Worm (Caenorhabditis elegans) whole organism, L2 larva: ENCODE measurements around the gene odd-1.

Experiments
- C34F6.9 ChIP-seq: fragments of 150-350 bp; optimal IDR thresholded peaks from 2 replicates; lab custom pipeline; 2014; ENCODE audit warnings: missing biosample characterization, missing genetic modification characterization
- F13H6.1 ChIP-seq: sonication (generic microtip); optimal IDR thresholded peaks from 2 replicates; lab custom pipeline; 2016; ENCODE audit warnings: missing genetic modification characterization, missing compliant biosample characterization
- R02D3.7 ChIP-seq: fragments of 150-350 bp; optimal IDR thresholded peaks from 2 replicates; lab custom pipeline; 2014; ENCODE audit warnings: missing biosample characterization, missing genetic modification characterization
- Y55F3AM.14 ChIP-seq: fragments of 200-800 bp; sonication (Bioruptor generic); optimal IDR thresholded peaks from 2 replicates; lab custom pipeline; 2018; ENCODE audit warnings: mild to moderate bottlenecking, missing genetic modification characterization, missing compliant biosample characterization
- ZK546.5 ChIP-seq: sonication (generic microtip); optimal IDR thresholded peaks from 2 replicates; lab custom pipeline; 2017; ENCODE audit warnings: missing biosample characterization, missing genetic modification characterization
- ama-1 ChIP-seq: fragments of 150-350 bp; optimal IDR thresholded peaks from 2 replicates; lab custom pipeline; 2018; ENCODE audit warnings: inconsistent platforms
- blmp-1 ChIP-seq: sonication (generic microtip); optimal IDR thresholded peaks from 2 replicates; lab custom pipeline; 2017; ENCODE audit warnings: missing genetic modification characterization, mild to moderate bottlenecking, missing compliant biosample characterization, antibody characterized with exemption, moderate library complexity; ENCODE audit not compliant: insufficient read depth
- ceh-82 ChIP-seq: fragments of 150-350 bp; optimal IDR thresholded peaks from 2 replicates; lab custom pipeline; 2014; ENCODE audit warnings: missing biosample characterization, missing genetic modification characterization
- crh-2 ChIP-seq: sonication (generic microtip); optimal IDR thresholded peaks from 2 replicates; lab custom pipeline; 2017; ENCODE audit warnings: missing biosample characterization, missing genetic modification characterization
- egl-27 ChIP-seq: sonication (generic microtip); optimal IDR thresholded peaks from 3 replicates; lab custom pipeline; 2017; ENCODE audit warnings: missing biosample characterization, missing genetic modification reagents, missing genetic modification characterization
- elt-3 ChIP-seq: sonication (generic microtip); optimal IDR thresholded peaks from 2 replicates; lab custom pipeline; 2017; ENCODE audit warnings: missing biosample characterization, missing genetic modification characterization
- fos-1 ChIP-seq: fragments of 150-350 bp; optimal IDR thresholded peaks from 2 replicates; lab custom pipeline; 2014; ENCODE audit warnings: missing biosample characterization, missing genetic modification characterization
- gmeb-1 ChIP-seq: fragments of 150-350 bp; optimal IDR thresholded peaks from 2 replicates; lab custom pipeline; 2014; ENCODE audit warnings: missing biosample characterization, missing genetic modification characterization
- lin-13 ChIP-seq: fragments of 150-350 bp; optimal IDR thresholded peaks from 2 replicates; lab custom pipeline; 2014; ENCODE audit warnings: missing biosample characterization, missing genetic modification reagents, missing genetic modification characterization
- lin-39 ChIP-seq: fragments of 150-350 bp; optimal IDR thresholded peaks from 2 replicates; lab custom pipeline; 2014; ENCODE audit warnings: missing biosample characterization, missing genetic modification reagents, missing genetic modification characterization
- lsy-2 ChIP-seq, 2 experiments: fragments of 150-350 bp in 1 of 2; sonication (generic microtip) in 1 of 2; optimal IDR thresholded peaks; 2 replicates each; lab custom pipeline; 2014 to 2017; ENCODE audit warnings: missing biosample characterization in 2 of 2, missing genetic modification characterization in 2 of 2
- mab-5 ChIP-seq: fragments of 150-350 bp; optimal IDR thresholded peaks from 2 replicates; lab custom pipeline; 2014; ENCODE audit warnings: missing biosample characterization, missing genetic modification characterization
- mbf-1 ChIP-seq: sonication (generic microtip); optimal IDR thresholded peaks from 2 replicates; lab custom pipeline; 2017; ENCODE audit warnings: missing biosample characterization, missing genetic modification characterization
- nhr-10 ChIP-seq: sonication (generic microtip); optimal IDR thresholded peaks from 2 replicates; lab custom pipeline; 2017; ENCODE audit warnings: missing biosample characterization, missing genetic modification characterization
- nhr-11 ChIP-seq: fragments of 150-350 bp; optimal IDR thresholded peaks from 2 replicates; lab custom pipeline; 2014; ENCODE audit warnings: missing biosample characterization, missing genetic modification characterization
- nhr-129 ChIP-seq: fragments of 150-350 bp; optimal IDR thresholded peaks from 2 replicates; lab custom pipeline; 2014; ENCODE audit warnings: missing biosample characterization, missing genetic modification characterization
- nhr-21 ChIP-seq: fragments of 150-350 bp; optimal IDR thresholded peaks from 2 replicates; lab custom pipeline; 2014; ENCODE audit warnings: missing biosample characterization, missing genetic modification characterization
- nhr-23 ChIP-seq: fragments of 150-350 bp; optimal IDR thresholded peaks from 2 replicates; lab custom pipeline; 2014; ENCODE audit warnings: missing biosample characterization, missing genetic modification reagents, missing genetic modification characterization
- nhr-25 ChIP-seq: fragments of 150-350 bp; sonication (generic microtip); optimal IDR thresholded peaks from 3 replicates; lab custom pipeline; 2014; ENCODE audit warnings: missing biosample characterization, missing genetic modification characterization
- nhr-6 ChIP-seq: fragments of 150-350 bp; optimal IDR thresholded peaks from 2 replicates; lab custom pipeline; 2014; ENCODE audit warnings: missing biosample characterization, missing genetic modification characterization
- nhr-77 ChIP-seq: fragments of 150-350 bp; optimal IDR thresholded peaks from 2 replicates; lab custom pipeline; 2014; ENCODE audit warnings: missing biosample characterization, missing genetic modification characterization
- peb-1 ChIP-seq: fragments of 150-350 bp; optimal IDR thresholded peaks from 2 replicates; lab custom pipeline; 2014; ENCODE audit warnings: missing biosample characterization, missing genetic modification characterization
- sem-4 ChIP-seq: fragments of 150-350 bp; optimal IDR thresholded peaks from 2 replicates; lab custom pipeline; 2014; ENCODE audit warnings: missing biosample characterization, missing genetic modification reagents, missing genetic modification characterization
- skn-1 ChIP-seq: sonication (generic microtip); optimal IDR thresholded peaks from 2 replicates; lab custom pipeline; 2017; ENCODE audit warnings: missing biosample characterization, missing genetic modification characterization
- sma-3 ChIP-seq: sonication (generic microtip); optimal IDR thresholded peaks from 2 replicates; lab custom pipeline; 2016; ENCODE audit warnings: missing genetic modification reagents, missing genetic modification characterization, missing compliant biosample characterization
- sma-9 ChIP-seq, 2 experiments: fragments of 150-350 bp in 1 of 2; sonication (generic microtip) in 1 of 2; optimal IDR thresholded peaks; 2 replicates each; lab custom pipeline; 2014 to 2016; ENCODE audit warnings: missing genetic modification characterization in 2 of 2, mild to moderate bottlenecking in 1 of 2, missing biosample characterization in 1 of 2, missing compliant biosample characterization in 1 of 2, missing genetic modification reagents in 1 of 2, moderate library complexity in 1 of 2
- snpc-4 ChIP-seq: fragments of 150-350 bp; optimal IDR thresholded peaks from 2 replicates; lab custom pipeline; 2014; ENCODE audit warnings: missing biosample characterization, missing genetic modification characterization
- unc-55 ChIP-seq: fragments of 150-350 bp; sonication (generic microtip); optimal IDR thresholded peaks from 3 replicates; lab custom pipeline; 2014; ENCODE audit warnings: missing biosample characterization, missing genetic modification reagents, missing genetic modification characterization
- ztf-11 ChIP-seq: sonication (generic microtip); optimal IDR thresholded peaks from 2 replicates; lab custom pipeline; 2017; ENCODE audit warnings: missing biosample characterization, missing genetic modification characterization
- ztf-4 ChIP-seq: fragments of 150-350 bp; optimal IDR thresholded peaks from 2 replicates; lab custom pipeline; 2014; ENCODE audit warnings: missing biosample characterization, missing genetic modification characterization

odd-1 gene

DNA sequence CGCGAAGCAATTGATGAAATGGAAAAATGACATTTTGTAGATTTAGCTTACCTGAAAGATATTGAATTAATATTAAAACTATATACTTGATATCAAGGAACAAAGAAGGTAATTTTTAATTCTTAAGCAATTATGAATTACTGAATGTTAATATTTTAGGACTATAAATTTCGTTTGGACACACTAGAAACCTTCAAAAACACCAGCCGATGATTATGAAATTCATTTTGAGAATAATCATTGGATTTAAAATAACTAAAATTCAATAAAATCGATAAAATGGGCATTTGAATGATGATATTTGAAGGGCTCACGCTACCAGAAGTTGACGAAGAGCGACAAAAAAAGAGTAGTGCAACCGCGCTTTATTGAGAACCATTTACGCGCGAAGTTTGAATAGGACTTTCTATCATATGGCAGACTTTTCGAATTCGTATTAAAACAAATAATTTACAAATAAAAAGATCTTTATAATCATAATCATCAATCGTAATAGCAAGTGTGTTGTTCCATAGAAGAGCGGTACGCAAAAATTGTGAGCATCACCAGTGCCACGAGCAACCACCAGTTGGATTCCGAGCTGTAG is 34.2 kb upstream of the odd-1 start, which contains the start of gene ZK418.5:
Gene ZK418.5, minus strand, starts transcription at position 51 of the 586 bp plus-strand sequence.
- TF ChIP-seq elt-3, result no peak
- TF ChIP-seq lsy-2 (tag; optimal IDR thresholded peaks at IDR 0.05; lab: Kevin White, UChicago), result peak; percentile 30 to 77
- no peak for TF ChIP-seq nhr-25 (tag; lab: Kevin White, UChicago)
- peak; percentile 56 for TF ChIP-seq C34F6.9 (tag; lab: Kevin White, UChicago)
- peak; percentile 49 for TF ChIP-seq crh-2 (tag; lab: Kevin White, UChicago)
- TF ChIP-seq lin-13, result peak; percentile 45
- TF ChIP-seq egl-27 (tag; lab: Kevin White, UChicago), result peak; percentile 3
- peak; percentile 41 for TF ChIP-seq sma-3 (GFP tag; lab: Kevin White, UChicago)
- TF ChIP-seq nhr-23 (tag; lab: Kevin White, UChicago), result no peak
- peak; percentile 97 for TF ChIP-seq gmeb-1
- TF ChIP-seq nhr-129 (tag; lab: Kevin White, UChicago), result peak; percentile 55
- peak; percentile 28 for TF ChIP-seq sma-9 (GFP tag; optimal IDR thresholded peaks at IDR 0.05; lab: Kevin White, UChicago)
- no peak for TF ChIP-seq sma-9 (tag; optimal IDR thresholded peaks at IDR 0.05; lab: Kevin White, UChicago)
- TF ChIP-seq unc-55 (GFP tag; lab: Kevin White, UChicago), result peak; percentile 70
- peak; percentile 25 for TF ChIP-seq mab-5 (tag; lab: Kevin White, UChicago)
- TF ChIP-seq ama-1 (lab: Kevin White, UChicago), result no peak
- TF ChIP-seq skn-1 (tag; lab: Kevin White, UChicago), result peak; percentile 28
- TF ChIP-seq nhr-6 (tag; lab: Kevin White, UChicago), result no peak
- TF ChIP-seq, all 48 proteins: peak for 12

DNA sequence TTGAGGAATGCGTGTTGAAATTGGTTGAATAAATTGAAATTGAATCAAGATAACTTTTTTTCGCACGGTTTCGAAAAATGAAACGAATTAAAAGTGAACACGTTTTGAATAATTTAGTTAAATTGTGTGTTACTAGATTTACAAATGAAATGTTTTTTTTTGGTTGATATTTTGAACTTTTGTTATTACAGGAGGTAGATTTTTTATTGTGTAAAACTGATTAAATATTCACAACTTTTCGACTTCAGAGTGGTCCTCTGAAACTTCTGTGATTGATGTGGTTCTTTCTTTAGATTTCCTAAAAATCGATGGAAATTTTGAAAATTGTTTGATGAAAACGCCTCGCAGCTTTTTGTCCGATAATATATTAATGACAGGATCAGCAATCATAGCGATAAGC is 31.7 kb upstream of the odd-1 start, which contains the start of gene ZK418.13:
Gene ZK418.13, minus strand, starts transcription at position 101 of the 400 bp plus-strand sequence.
- TF ChIP-seq nhr-6 (tag; lab: Kevin White, UChicago) (no peak), peb-1 (no peak), nhr-23 (tag; lab: Kevin White, UChicago) (no peak), fos-1 (tag; lab: Kevin White, UChicago) (no peak), lin-39 (tag; lab: Kevin White, UChicago) (no peak), blmp-1 (no peak), nhr-11 (tag; lab: Kevin White, UChicago) (no peak), R02D3.7 (no peak), F13H6.1 (tag; lab: Kevin White, UChicago) (no peak), nhr-21 (no peak), ztf-4 (no peak), nhr-10 (no peak), elt-3 (no peak), skn-1 (tag; lab: Kevin White, UChicago) (no peak), mbf-1 (tag; lab: Kevin White, UChicago) (no peak), unc-55 (GFP tag; lab: Kevin White, UChicago) (no peak), C34F6.9 (tag; lab: Kevin White, UChicago) (no peak), nhr-77 (tag; lab: Kevin White, UChicago) (no peak)

DNA sequence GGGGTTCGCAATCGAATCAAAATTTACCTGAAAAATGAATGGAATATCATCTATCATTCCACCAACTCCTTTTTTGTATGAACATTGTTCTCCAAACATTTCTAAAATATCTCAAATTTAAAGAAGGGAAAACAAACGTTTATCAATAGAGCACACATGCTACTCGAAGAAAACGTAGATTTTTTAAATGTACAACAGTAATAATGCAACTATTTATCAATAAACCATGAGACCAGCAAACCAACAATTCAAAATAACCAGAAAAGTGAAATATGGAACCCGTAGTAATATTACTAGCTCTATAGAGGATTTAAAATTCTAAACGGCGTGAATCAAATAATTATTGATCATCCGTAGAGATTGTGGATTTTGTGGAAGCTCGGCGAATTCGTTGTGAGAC is 29.4 kb upstream of the odd-1 start, which contains the start of gene ZK418.6:
Gene ZK418.6, minus strand, starts transcription at position 101 of the 400 bp plus-strand sequence.
- no peak for TF ChIP-seq snpc-4 (tag; lab: Kevin White, UChicago)
- TF ChIP-seq sem-4 (tag; lab: Kevin White, UChicago), result no peak
- no peak for TF ChIP-seq Y55F3AM.14
- no peak for TF ChIP-seq lin-13
- TF ChIP-seq ceh-82 (tag; lab: Kevin White, UChicago), result no peak
- no peak for TF ChIP-seq ZK546.5 (tag; lab: Kevin White, UChicago)
- no peak for TF ChIP-seq ztf-11
- no peak for TF ChIP-seq C34F6.9 (tag; lab: Kevin White, UChicago)
- TF ChIP-seq R02D3.7, result no peak
- TF ChIP-seq, all 48 proteins: peak for 0

DNA sequence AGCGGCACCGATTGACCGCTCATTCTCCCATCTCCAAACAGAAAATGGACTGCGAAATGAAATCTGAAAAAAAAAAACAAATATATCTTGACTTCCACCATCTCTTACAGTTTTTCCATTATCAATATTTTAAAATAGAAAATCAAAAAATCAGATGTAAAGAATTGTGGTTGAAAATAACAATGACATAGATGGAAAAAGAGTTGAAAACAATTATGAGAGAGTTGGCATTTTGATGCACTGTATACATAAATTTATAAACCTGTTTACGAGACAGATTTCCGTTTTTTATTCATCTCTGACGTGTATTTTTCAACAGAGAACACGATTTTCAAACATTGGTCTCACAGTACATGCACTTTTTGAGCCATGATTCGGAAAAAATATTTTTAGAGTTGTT is 27.4 kb upstream of the odd-1 start, which contains the start of gene ZK418.7:
Gene ZK418.7, minus strand, starts transcription at position 101 of the 400 bp plus-strand sequence.
- no peak for TF ChIP-seq crh-2 (tag; lab: Kevin White, UChicago)
- TF ChIP-seq nhr-6 (tag; lab: Kevin White, UChicago), result no peak
